Fruit fly (Drosophila melanogaster) whole organism, embryonic: ENCODE measurements around the gene CG15740.

Source experiments
- CG10147 ChIP-seq: fragments of 200-800 bp; sonication (Bioruptor generic); optimal IDR thresholded peaks from 2 replicates; lab custom pipeline; 2019; ENCODE audit warnings: missing biosample characterization, mild to moderate bottlenecking, missing genetic modification characterization, moderate library complexity
- CG11085 ChIP-seq: fragments of 200-800 bp; sonication (Bioruptor generic); IDR thresholded peaks from 2 replicates; pipeline ENCODE4 v1.3.6; 2022; ENCODE audit warnings: missing biosample characterization, missing genetic modification characterization
- CG11398 ChIP-seq: fragments of 200-800 bp; sonication (Bioruptor generic); optimal IDR thresholded peaks from 2 replicates; lab custom pipeline; 2016; ENCODE audit warnings: missing biosample characterization, missing genetic modification characterization
- CG12071 ChIP-seq: fragments of 200-800 bp; sonication (Bioruptor generic); optimal IDR thresholded peaks from 3 replicates; lab custom pipeline; 2018; ENCODE audit warnings: missing biosample characterization, mild to moderate bottlenecking, missing genetic modification characterization
- CG13424 ChIP-seq: fragments of 200-800 bp; sonication (Bioruptor generic); optimal IDR thresholded peaks from 2 replicates; lab custom pipeline; 2019; ENCODE audit warnings: missing biosample characterization, mild to moderate bottlenecking, missing genetic modification characterization, moderate library complexity
- CG15479 ChIP-seq: fragments of 200-800 bp; sonication (Bioruptor generic); optimal IDR thresholded peaks from 3 replicates; lab custom pipeline; 2019; ENCODE audit warnings: missing biosample characterization, mild to moderate bottlenecking, missing genetic modification characterization, moderate library complexity
- CG16813 ChIP-seq: fragments of 200-800 bp; sonication (Bioruptor generic); IDR thresholded peaks from 3 replicates; pipeline ENCODE4 v1.3.6; 2022; ENCODE audit warnings: missing biosample characterization, missing genetic modification characterization; ENCODE audit not compliant: partially characterized antibody
- CG17612 ChIP-seq: fragments of 200-800 bp; sonication (Bioruptor generic); IDR thresholded peaks from 2 replicates; pipeline ENCODE4 v1.3.6; 2022; ENCODE audit warnings: missing biosample characterization, missing genetic modification characterization
- CG18011 ChIP-seq: fragments of 200-800 bp; sonication (Bioruptor generic); optimal IDR thresholded peaks from 2 replicates; lab custom pipeline; 2017; ENCODE audit warnings: missing biosample characterization, missing genetic modification characterization, mild to moderate bottlenecking, moderate library complexity, missing genotype
- CG18262 ChIP-seq: fragments of 200-800 bp; optimal IDR thresholded peaks from 3 replicates; lab custom pipeline; 2019; ENCODE audit warnings: missing biosample characterization, mild to moderate bottlenecking, missing genetic modification characterization, moderate library complexity
- CG2199 ChIP-seq: fragments of 200-800 bp; sonication (Bioruptor generic); IDR thresholded peaks from 3 replicates; pipeline ENCODE4 v1.3.6; 2022; ENCODE audit warnings: missing biosample characterization, missing genetic modification characterization
- CG2712 ChIP-seq: fragments of 200-800 bp; optimal IDR thresholded peaks from 3 replicates; lab custom pipeline; 2019; ENCODE audit warnings: missing biosample characterization, mild to moderate bottlenecking, missing genetic modification characterization, moderate library complexity
- CG2889 ChIP-seq: fragments of 200-800 bp; sonication (Bioruptor generic); IDR thresholded peaks from 3 replicates; pipeline ENCODE4 v1.3.6; 2022; ENCODE audit warnings: missing biosample characterization, missing genetic modification characterization
- CG33557 ChIP-seq: fragments of 200-800 bp; sonication (Bioruptor generic); optimal IDR thresholded peaks from 2 replicates; lab custom pipeline; 2019; ENCODE audit warnings: missing biosample characterization, mild to moderate bottlenecking, missing genetic modification characterization, moderate library complexity
- CG3726 ChIP-seq: fragments of 200-800 bp; sonication (Bioruptor generic); IDR thresholded peaks from 3 replicates; pipeline ENCODE4, ENCODE4 v1.3.6; 2022; ENCODE audit warnings: missing biosample characterization, missing genetic modification characterization
- CG4404 ChIP-seq: fragments of 200-800 bp; sonication (Bioruptor generic); IDR thresholded peaks from 2 replicates; pipeline ENCODE4 v1.3.6; 2022; ENCODE audit warnings: missing biosample characterization, missing genetic modification characterization
- CG4707 ChIP-seq: fragments of 200-800 bp; sonication (Bioruptor generic); optimal IDR thresholded peaks from 2 replicates; lab custom pipeline; 2018; ENCODE audit warnings: missing biosample characterization, mild to moderate bottlenecking, missing genetic modification characterization, moderate library complexity
- CG6689 ChIP-seq: fragments of 200-800 bp; sonication (Bioruptor generic); IDR thresholded peaks from 2 replicates; pipeline ENCODE4 v1.3.6; 2022; ENCODE audit warnings: missing biosample characterization, missing genetic modification characterization
- CG7786 ChIP-seq: fragments of 200-800 bp; sonication (Bioruptor generic); optimal IDR thresholded peaks from 2 replicates; lab custom pipeline; 2016; ENCODE audit warnings: missing biosample characterization, missing genetic modification characterization
- CG8388 ChIP-seq: fragments of 200-800 bp; sonication (Bioruptor generic); optimal IDR thresholded peaks from 2 replicates; lab custom pipeline; 2019; ENCODE audit warnings: missing biosample characterization, mild to moderate bottlenecking, missing genetic modification characterization, moderate library complexity
- CG8765 ChIP-seq: fragments of 200-800 bp; sonication (Bioruptor generic); IDR thresholded peaks from 2 replicates; pipeline ENCODE4 v1.3.6; 2022; ENCODE audit warnings: missing biosample characterization, missing genetic modification characterization
- Chrac-16 ChIP-seq: fragments of 200-800 bp; sonication (Bioruptor generic); optimal IDR thresholded peaks from 3 replicates; lab custom pipeline; 2016; ENCODE audit warnings: missing biosample characterization, missing genetic modification characterization
- CkIIα-i1 ChIP-seq: fragments of 200-800 bp; sonication (Bioruptor generic); IDR thresholded peaks from 2 replicates; pipeline ENCODE4 v1.3.6; 2022; ENCODE audit warnings: missing biosample characterization, missing genetic modification characterization
- HLH54F ChIP-seq: fragments of 200-800 bp; sonication (Bioruptor generic); optimal IDR thresholded peaks from 3 replicates; lab custom pipeline; 2016; ENCODE audit warnings: missing biosample characterization, missing genetic modification characterization
- Hr3 ChIP-seq: fragments of 200-800 bp; sonication (Bioruptor generic); optimal IDR thresholded peaks from 3 replicates; lab custom pipeline; 2016; ENCODE audit warnings: missing biosample characterization, missing genetic modification characterization
- MESR4 ChIP-seq: fragments of 200-800 bp; sonication (Bioruptor generic); optimal IDR thresholded peaks from 2 replicates; lab custom pipeline; 2018; ENCODE audit warnings: missing biosample characterization, mild to moderate bottlenecking, missing genetic modification characterization, moderate library complexity
- MTF-1 ChIP-seq: fragments of 200-800 bp; sonication (Bioruptor generic); optimal IDR thresholded peaks from 2 replicates; lab custom pipeline; 2018; ENCODE audit warnings: missing biosample characterization, mild to moderate bottlenecking, missing genetic modification characterization, borderline replicate concordance
- Xbp1 ChIP-seq: fragments of 200-800 bp; sonication (Bioruptor generic); optimal IDR thresholded peaks from 3 replicates; lab custom pipeline; 2016; ENCODE audit warnings: missing biosample characterization, mild to moderate bottlenecking, missing genetic modification characterization
- abd-A ChIP-seq: fragments of 200-800 bp; sonication (Bioruptor generic); optimal IDR thresholded peaks from 3 replicates; lab custom pipeline; 2019; ENCODE audit warnings: missing biosample characterization, mild to moderate bottlenecking, missing genetic modification characterization, moderate library complexity
- caup ChIP-seq: fragments of 200-800 bp; sonication (Bioruptor generic); optimal IDR thresholded peaks from 3 replicates; lab custom pipeline; 2017; ENCODE audit warnings: missing biosample characterization, mild to moderate bottlenecking, missing genetic modification characterization, moderate library complexity; ENCODE audit not compliant: severe bottlenecking
- chinmo ChIP-seq: fragments of 200-800 bp; sonication (Bioruptor generic); IDR thresholded peaks from 4 replicates; pipeline ENCODE4 v1.3.6; 2022; ENCODE audit warnings: missing biosample characterization, missing genetic modification characterization; ENCODE audit not compliant: partially characterized antibody
- ci ChIP-seq: fragments of 200-800 bp; sonication (Bioruptor generic); IDR thresholded peaks from 3 replicates; pipeline ENCODE4 v1.3.6; 2022; ENCODE audit warnings: missing biosample characterization, missing genetic modification characterization
- disco-r ChIP-seq: fragments of 200-800 bp; sonication (Bioruptor generic); optimal IDR thresholded peaks from 2 replicates; lab custom pipeline; 2016; ENCODE audit warnings: missing biosample characterization, missing genetic modification characterization
- fru ChIP-seq: fragments of >200 bp; optimal IDR thresholded peaks from 2 replicates; lab custom pipeline; 2017
- inv ChIP-seq: fragments of 200-800 bp; sonication (Bioruptor generic); IDR thresholded peaks from 2 replicates; pipeline ENCODE4 v1.3.6; 2022; ENCODE audit warnings: missing biosample characterization, missing genetic modification characterization; ENCODE audit not compliant: partially characterized antibody
- knrl ChIP-seq: fragments of 200-800 bp; sonication (Bioruptor generic); IDR thresholded peaks from 3 replicates; pipeline ENCODE4 v1.3.6; 2022; ENCODE audit warnings: missing biosample characterization, missing genetic modification characterization; ENCODE audit not compliant: partially characterized antibody
- lilli ChIP-seq: fragments of 200-800 bp; sonication (Bioruptor generic); optimal IDR thresholded peaks from 3 replicates; lab custom pipeline; 2016; ENCODE audit warnings: missing biosample characterization, missing genetic modification characterization
- maf-S ChIP-seq: fragments of 200-800 bp; sonication (Bioruptor generic); optimal IDR thresholded peaks from 2 replicates; lab custom pipeline; 2016; ENCODE audit warnings: missing biosample characterization, missing genetic modification characterization
- nerfin-1 ChIP-seq: fragments of 200-800 bp; sonication (Bioruptor generic); optimal IDR thresholded peaks from 3 replicates; lab custom pipeline; 2019; ENCODE audit warnings: missing biosample characterization, mild to moderate bottlenecking, missing genetic modification characterization, moderate library complexity
- pan ChIP-seq, 4 experiments: fragments of >200 bp in 3 of 4; fragments of 200-800 bp in 1 of 4; sonication (Bioruptor generic) in 1 of 4; optimal IDR thresholded peaks in 3 of 4; IDR thresholded peaks in 1 of 4; 2 replicates each; pipeline versions ENCODE4 v1.3.6 to Lab custom; 2017 to 2022; ENCODE audit warnings: missing biosample characterization in 2 of 4, missing genetic modification characterization in 2 of 4, mixed read lengths in 1 of 4
- peb ChIP-seq: fragments of 200-800 bp; sonication (Bioruptor generic); IDR thresholded peaks from 2 replicates; pipeline ENCODE4 v1.3.6; 2022; ENCODE audit warnings: missing biosample characterization, missing genetic modification characterization
- repo ChIP-seq: fragments of 200-800 bp; sonication (Bioruptor generic); optimal IDR thresholded peaks from 2 replicates; lab custom pipeline; 2016; ENCODE audit warnings: missing biosample characterization, missing genetic modification characterization
- row ChIP-seq: fragments of 200-800 bp; sonication (Bioruptor generic); IDR thresholded peaks from 3 replicates; pipeline ENCODE4 v1.3.6; 2022; ENCODE audit warnings: missing biosample characterization, missing genetic modification characterization
- sisA ChIP-seq: fragments of 200-800 bp; sonication (Bioruptor generic); IDR thresholded peaks from 2 replicates; pipeline ENCODE4 v1.3.6; 2022; ENCODE audit warnings: missing biosample characterization, missing genetic modification characterization
- sob ChIP-seq: fragments of 200-800 bp; sonication (Bioruptor generic); IDR thresholded peaks from 2 replicates; pipeline ENCODE4 v1.3.6; 2022; ENCODE audit warnings: missing biosample characterization, missing genetic modification characterization
- stc ChIP-seq: fragments of 200-800 bp; sonication (Bioruptor generic); IDR thresholded peaks from 2 replicates; pipeline ENCODE4 v1.3.6; 2022; ENCODE audit warnings: missing biosample characterization, missing genetic modification characterization
- tin ChIP-seq: fragments of 200-800 bp; sonication (Bioruptor generic); optimal IDR thresholded peaks from 3 replicates; lab custom pipeline; 2016; ENCODE audit warnings: missing biosample characterization, missing genetic modification characterization
- usp ChIP-seq: fragments of >200 bp; optimal IDR thresholded peaks from 2 replicates; lab custom pipeline; 2017; ENCODE audit warnings: missing biosample characterization, missing genetic modification characterization
- vvl ChIP-seq: fragments of 200-800 bp; sonication (Bioruptor generic); IDR thresholded peaks from 2 replicates; pipeline ENCODE4 v1.3.6; 2022; ENCODE audit warnings: missing biosample characterization, missing genetic modification characterization
- wek ChIP-seq: fragments of 200-800 bp; sonication (Bioruptor generic); optimal IDR thresholded peaks from 3 replicates; lab custom pipeline; 2018; ENCODE audit warnings: missing biosample characterization, mild to moderate bottlenecking, missing genetic modification characterization, moderate library complexity
- zfh1 ChIP-seq: fragments of 200-800 bp; sonication (Bioruptor generic); IDR thresholded peaks from 3 replicates; pipeline ENCODE4 v1.3.6; 2022; ENCODE audit warnings: missing biosample characterization, missing genetic modification characterization
- zfh2 ChIP-seq: fragments of 200-800 bp; sonication (Bioruptor generic); optimal IDR thresholded peaks from 2 replicates; lab custom pipeline; 2016; ENCODE audit warnings: missing biosample characterization, missing genetic modification characterization

The CG15740 gene

DNA sequence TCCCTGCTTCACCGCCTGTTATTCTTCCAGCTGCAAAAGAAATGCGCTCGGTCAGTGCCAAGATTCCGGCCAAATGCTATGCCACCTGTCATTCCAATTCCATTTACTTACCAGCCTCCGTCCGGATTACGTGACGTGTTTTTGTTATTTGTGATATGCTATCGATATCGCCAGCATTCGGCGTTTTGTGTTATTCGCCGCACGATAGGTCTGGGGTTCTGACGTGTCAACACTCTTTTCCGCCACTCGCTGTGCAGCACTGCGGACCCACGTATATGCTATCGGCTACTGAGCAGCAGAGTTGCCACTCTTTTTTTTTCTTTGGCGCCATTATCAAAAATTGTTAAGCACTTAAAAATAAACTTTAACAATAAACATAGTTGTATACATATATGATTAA lies 6.4 kb upstream of the CG15740 start, which contains the start of gene p24-1 (continued):
- peak; percentile 86 for TF ChIP-seq MESR4
- peak; percentile 7 for TF ChIP-seq CG18262 (tag; lab: Kevin White, UChicago)
- TF ChIP-seq CG8388 (GFP tag; lab: Kevin White, UChicago) = no peak
- TF ChIP-seq CG8765 (GFP tag; lab: Robert Waterston, UW) = no peak
- TF ChIP-seq CG33557 (GFP tag; lab: Kevin White, UChicago) = peak; percentile 7
- TF ChIP-seq sisA = peak; percentile 12; the same call in 1 of the 2 replicates
- TF ChIP-seq CG12071 (GFP tag; lab: Kevin White, UChicago) = no peak
- TF ChIP-seq Chrac-16 (GFP tag; lab: Kevin White, UChicago) = peak; percentile 16
- TF ChIP-seq Hr3 (GFP tag; lab: Kevin White, UChicago) = peak; percentile 26
- TF ChIP-seq CG13424 (tag; lab: Kevin White, UChicago) = peak; percentile 23
- peak; percentile 46 for TF ChIP-seq CG2712 (tag; lab: Kevin White, UChicago)
- TF ChIP-seq pan (optimal IDR thresholded peaks at IDR 0.05; lab: Kevin White, UChicago) = no peak
- TF ChIP-seq pan (GFP tag; optimal IDR thresholded peaks at IDR 0.05 in 1 of 2, IDR thresholded peaks at IDR 0.05 in 1 of 2) = no peak
- TF ChIP-seq tin (GFP tag; lab: Kevin White, UChicago) = peak; percentile 49
- TF ChIP-seq HLH54F (GFP tag; lab: Kevin White, UChicago) = peak; percentile 62
- no peak for TF ChIP-seq CG11398 (GFP tag; lab: Kevin White, UChicago)
- TF ChIP-seq chinmo = peak; percentile 90; the same call in 2 of the 4 replicates
- TF ChIP-seq nerfin-1 (tag; lab: Kevin White, UChicago) = peak; percentile 4
- no peak for TF ChIP-seq CkIIα-i1 (GFP tag; lab: Robert Waterston, UW)
- peak; percentile 85 for TF ChIP-seq CG16813
- TF ChIP-seq CG2889 (GFP tag; lab: Robert Waterston, UW) = no peak
- no peak for TF ChIP-seq usp
- no peak for TF ChIP-seq peb (GFP tag; lab: Robert Waterston, UW)
- peak; percentile 18 for TF ChIP-seq CG18011 (GFP tag; lab: Kevin White, UChicago)
- peak; percentile 11 for TF ChIP-seq disco-r (GFP tag; lab: Kevin White, UChicago)
- TF ChIP-seq sob (GFP tag; lab: Robert Waterston, UW) = peak; percentile 80
- peak; percentile 76 for TF ChIP-seq zfh2 (GFP tag; lab: Kevin White, UChicago)
- no peak for TF ChIP-seq CG17612 (GFP tag; lab: Robert Waterston, UW)
- peak; percentile 85 for TF ChIP-seq knrl (GFP tag; lab: Robert Waterston, UW)
- peak; percentile 67 for TF ChIP-seq lilli (GFP tag; lab: Kevin White, UChicago)
- peak; percentile 92 for TF ChIP-seq Xbp1
- TF ChIP-seq inv = peak; percentile 82
- peak; percentile 35 for TF ChIP-seq maf-S (GFP tag; lab: Kevin White, UChicago)

DNA sequence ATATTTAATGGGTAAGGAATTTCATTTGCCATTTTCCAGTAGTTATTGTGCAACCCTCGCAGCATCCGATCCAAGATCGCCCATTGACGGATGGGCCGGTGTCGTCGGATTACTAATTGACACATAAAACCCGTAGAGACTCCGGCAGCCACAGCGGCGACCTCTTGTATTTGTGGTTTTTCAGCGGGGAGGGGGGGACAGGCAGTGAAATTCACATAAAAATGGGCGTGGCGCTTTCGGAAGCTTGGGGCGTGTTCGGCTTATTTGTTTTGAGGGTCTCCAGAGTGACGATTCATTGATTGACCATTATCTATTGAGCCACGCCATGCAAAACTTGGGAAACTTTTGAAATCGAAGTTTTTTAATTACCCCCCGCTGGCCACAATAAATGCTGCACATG lies 3.4 kb upstream of the CG15740 start:
- TF ChIP-seq ci (0 out of 3 replicates have a peak, but pooled peaks have one; percentile 32), fru (lab: Kevin White, UChicago) (no peak), CG7786 (GFP tag; lab: Kevin White, UChicago) (no peak), CG4404 (GFP tag; lab: Robert Waterston, UW) (no peak), MTF-1 (no peak), vvl (GFP tag; lab: Robert Waterston, UW) (peak; percentile 59; the same call in 1 of the 2 replicates), CG4707 (GFP tag; lab: Kevin White, UChicago) (no peak), caup (GFP tag; lab: Kevin White, UChicago) (no peak), CG10147 (no peak), CG11085 (no peak), row (0 out of 3 replicates have a peak, but pooled peaks have one; percentile 7), repo (GFP tag; lab: Kevin White, UChicago) (no peak), CG15479 (GFP tag; lab: Kevin White, UChicago) (no peak), wek (GFP tag; lab: Kevin White, UChicago) (no peak), CG2199 (GFP tag; lab: Robert Waterston, UW) (no peak), abd-A (peak; percentile 72), CG6689 (GFP tag; lab: Robert Waterston, UW) (no peak), stc (no peak), CG18011 (GFP tag; lab: Kevin White, UChicago) (no peak), zfh1 (no peak), CG3726 (no peak)
